Fruit fly (Drosophila melanogaster) whole organism, wandering third instar larva: Measurements from ENCODE around the gene tra.

Experiments used
- Dfd ChIP-seq: fragments of >200 bp; optimal IDR thresholded peaks from 2 replicates; lab custom pipeline; 2017; ENCODE audit warnings: missing biosample characterization, missing genetic modification characterization
- HLH106 ChIP-seq: fragments of 200-800 bp; optimal IDR thresholded peaks from 3 replicates; lab custom pipeline; 2019; ENCODE audit warnings: missing biosample characterization, mild to moderate bottlenecking, missing genetic modification characterization, moderate library complexity
- br ChIP-seq: fragments of 200-800 bp; sonication (Bioruptor generic); optimal IDR thresholded peaks from 2 replicates; lab custom pipeline; 2016; ENCODE audit warnings: missing biosample characterization, missing genetic modification characterization
- lola ChIP-seq: fragments of >200 bp; optimal IDR thresholded peaks from 2 replicates; lab custom pipeline; 2017; ENCODE audit warnings: missing biosample characterization, missing genetic modification characterization
- pan ChIP-seq: fragments of >200 bp; optimal IDR thresholded peaks from 2 replicates; lab custom pipeline; 2017
- sv ChIP-seq: fragments of 200-800 bp; sonication (Bioruptor generic); optimal IDR thresholded peaks from 3 replicates; lab custom pipeline; 2016; ENCODE audit warnings: missing biosample characterization, missing genetic modification characterization
- tai ChIP-seq: sonication (Bioruptor generic); optimal IDR thresholded peaks from 2 replicates; lab custom pipeline; 2016; ENCODE audit warnings: missing biosample characterization, missing genetic modification characterization
- woc ChIP-seq: sonication (Bioruptor generic); optimal IDR thresholded peaks from 2 replicates; lab custom pipeline; 2016; ENCODE audit warnings: missing biosample characterization, mild to moderate bottlenecking, missing genetic modification characterization

DNA sequence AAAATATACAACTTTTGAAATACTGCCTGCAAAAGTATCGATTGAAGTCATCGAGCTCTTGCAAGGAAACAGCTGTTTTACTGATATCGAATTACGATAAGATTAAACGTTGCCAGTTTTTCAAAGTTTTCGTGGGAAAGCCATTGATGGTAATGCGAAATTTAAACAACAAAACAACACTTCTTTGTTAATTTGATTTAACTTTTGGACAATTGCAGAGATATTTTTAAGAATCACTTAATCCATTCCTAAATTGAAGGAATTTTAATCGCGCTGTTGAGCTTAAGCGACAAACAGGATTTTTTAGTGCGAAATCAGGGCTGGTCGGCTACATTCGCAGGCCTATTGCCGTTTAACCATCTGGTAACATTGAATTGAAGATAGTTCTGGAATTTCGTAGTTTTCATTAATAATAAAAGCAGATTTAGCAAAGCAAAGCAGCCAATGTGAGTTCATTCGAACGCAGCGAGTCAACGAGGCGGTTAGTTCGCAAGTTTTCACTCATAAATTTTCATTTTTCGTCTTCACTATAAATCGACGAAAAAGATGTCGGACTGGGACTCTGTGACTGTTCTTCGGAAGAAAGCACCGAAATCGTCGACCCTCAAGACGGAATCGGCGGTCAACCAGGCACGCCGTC, 16.4 kb downstream of the tra start, which contains the start of gene mbf1:
- TF ChIP-seq tai (no peak), lola (GFP tag; lab: Kevin White, UChicago) (no peak), woc (GFP tag; lab: Kevin White, UChicago) (no peak), pan (no peak), HLH106 (tag; lab: Kevin White, UChicago) (peak; percentile 20), Dfd (GFP tag; lab: Kevin White, UChicago) (no peak), sv (GFP tag; lab: Kevin White, UChicago) (no peak), br (no peak)
